Worm (Caenorhabditis elegans): ENCODE measurements around the gene nifk-1.

- TF ChIP-seq C38D4.7 (GFP tag; optimal IDR thresholded peaks at IDR 0.05) (no peak), pha-4 (tag; optimal IDR thresholded peaks at IDR 0.05) (no peak), ztf-16 (tag; optimal IDR thresholded peaks at IDR 0.05) (no peak), dmd-4 (tag; optimal IDR thresholded peaks at IDR 0.05; ENCODE audit: borderline replicate concordance) (no peak), ceh-14 (tag; optimal IDR thresholded peaks at IDR 0.05) (no peak), nhr-11 (tag; optimal IDR thresholded peaks at IDR 0.05) (no peak), rnt-1 (tag; optimal IDR thresholded peaks at IDR 0.05) (no peak), ama-1 (optimal IDR thresholded peaks at IDR 0.05) (no peak), fkh-6 (tag; optimal IDR thresholded peaks at IDR 0.05) (no peak), odd-2 (tag; optimal IDR thresholded peaks at IDR 0.05) (no peak), dve-1 (tag; optimal IDR thresholded peaks at IDR 0.05) (no peak), ceh-6 (GFP tag; optimal IDR thresholded peaks at IDR 0.05) (no peak), hlh-13 (GFP tag; optimal IDR thresholded peaks at IDR 0.05) (no peak), sdc-2 (tag; optimal IDR thresholded peaks at IDR 0.05) (no peak)
Observed at ce11 chrIII:4708909-4709308, 15.8 kb upstream of the nifk-1 start, which contains the start of gene T04A8.18.
